Worm (Caenorhabditis elegans): Measurements from ENCODE around the gene bath-23.

The bath-23 gene

ce11 chrII:3347940-3348610 lies 23.0 kb upstream of the bath-23 start, which contains the start of the genes F14D2.14 and bath-29:
Gene F14D2.14, minus strand, starts transcription at chrII:3347990.
Gene bath-29, plus strand, starts transcription at chrII:3348560.
- TF ChIP-seq pha-4 (tag; optimal IDR thresholded peaks at IDR 0.05) (no peak), nhr-2 (tag; optimal IDR thresholded peaks at IDR 0.05) (no peak), elt-1 (tag; optimal IDR thresholded peaks at IDR 0.05; ENCODE audit: borderline replicate concordance, insufficient read depth) (no peak), lin-32 (GFP tag; optimal IDR thresholded peaks at IDR 0.05) (no peak), ceh-39 (tag; optimal IDR thresholded peaks at IDR 0.05) (no peak)

ce11 chrII:3349820-3350291 lies 21.3 kb upstream of the bath-23 start, which contains the start of gene F14D2.8:
Gene F14D2.8, minus strand, starts transcription at chrII:3349870.
- no peak for TF ChIP-seq ces-1 (GFP tag; optimal IDR thresholded peaks at IDR 0.05)
- TF ChIP-seq unc-62 (GFP tag; optimal IDR thresholded peaks at IDR 0.05), result no peak
- TF ChIP-seq ztf-11 (tag; optimal IDR thresholded peaks at IDR 0.05), result no peak
- no peak for TF ChIP-seq nhr-76 (tag; optimal IDR thresholded peaks at IDR 0.05)
- TF ChIP-seq pha-4 (tag; optimal IDR thresholded peaks at IDR 0.05), result no peak
- TF ChIP-seq sptf-1 (tag; optimal IDR thresholded peaks at IDR 0.05), result no peak
- TF ChIP-seq hlh-1 (tag; optimal IDR thresholded peaks at IDR 0.05), result no peak
- TF ChIP-seq zip-8 (tag; optimal IDR thresholded peaks at IDR 0.05), result no peak
- TF ChIP-seq mls-2 (tag; optimal IDR thresholded peaks at IDR 0.05), result no peak
- TF ChIP-seq blmp-1 (tag; optimal IDR thresholded peaks at IDR 0.05), result no peak
- no peak for TF ChIP-seq unc-39 (tag; optimal IDR thresholded peaks at IDR 0.05)

- no peak for TF ChIP-seq cnd-1 (tag; optimal IDR thresholded peaks at IDR 0.05)
- TF ChIP-seq ztf-11 (tag; optimal IDR thresholded peaks at IDR 0.05), result no peak
- no peak for TF ChIP-seq nhr-2 (tag; optimal IDR thresholded peaks at IDR 0.05)
- no peak for TF ChIP-seq mls-2 (tag; optimal IDR thresholded peaks at IDR 0.05)
- no peak for TF ChIP-seq drap-1 (GFP tag; optimal IDR thresholded peaks at IDR 0.05)
- no peak for TF ChIP-seq sem-2 (GFP tag; optimal IDR thresholded peaks at IDR 0.05)
- no peak for TF ChIP-seq snpc-4 (tag; optimal IDR thresholded peaks at IDR 0.05)
- no peak for TF ChIP-seq nhr-12 (tag; optimal IDR thresholded peaks at IDR 0.05)
- TF ChIP-seq unc-62 (GFP tag; optimal IDR thresholded peaks at IDR 0.05), result no peak
- TF ChIP-seq nhr-28 (tag; optimal IDR thresholded peaks at IDR 0.05), result no peak
- TF ChIP-seq ceh-83 (GFP tag; optimal IDR thresholded peaks at IDR 0.05), result no peak
- no peak for TF ChIP-seq nhr-76 (tag; optimal IDR thresholded peaks at IDR 0.05)
- TF ChIP-seq nhr-237 (tag; optimal IDR thresholded peaks at IDR 0.05), result no peak
- TF ChIP-seq ces-1 (GFP tag; optimal IDR thresholded peaks at IDR 0.05), result no peak
- TF ChIP-seq unc-120 (tag; optimal IDR thresholded peaks at IDR 0.05; ENCODE audit: poor library complexity, severe bottlenecking), result no peak
- no peak for TF ChIP-seq unc-39 (tag; optimal IDR thresholded peaks at IDR 0.05)
- no peak for TF ChIP-seq sptf-1 (tag; optimal IDR thresholded peaks at IDR 0.05)
- TF ChIP-seq zip-8 (tag; optimal IDR thresholded peaks at IDR 0.05), result no peak
- no peak for TF ChIP-seq lin-32 (GFP tag; optimal IDR thresholded peaks at IDR 0.05)
These were observed 12.3 kb upstream of the bath-23 start, which contains the start of the genes lido-14 and bath-27 for ce11 chrII:3358834-3359233. Gene lido-14, plus strand, starts transcription at chrII:3359134. Gene bath-27, plus strand, starts transcription at chrII:3359139.

ce11 chrII:3367100-3367499 lies 4.0 kb upstream of the bath-23 start, which contains the start of gene Y49F6C.6:
Gene Y49F6C.6, minus strand, starts transcription at chrII:3367200.
- TF ChIP-seq lin-32 (GFP tag; optimal IDR thresholded peaks at IDR 0.05) (no peak), nhr-28 (tag; optimal IDR thresholded peaks at IDR 0.05) (no peak), mep-1 (tag; optimal IDR thresholded peaks at IDR 0.05) (no peak), pha-4 (tag; optimal IDR thresholded peaks at IDR 0.05) (no peak), elt-3 (tag; optimal IDR thresholded peaks at IDR 0.05) (no peak), cnd-1 (tag; optimal IDR thresholded peaks at IDR 0.05) (no peak), tbx-8 (GFP tag; optimal IDR thresholded peaks at IDR 0.05) (no peak), snpc-4 (tag; optimal IDR thresholded peaks at IDR 0.05) (no peak), mls-2 (tag; optimal IDR thresholded peaks at IDR 0.05) (no peak), ceh-43 (GFP tag; optimal IDR thresholded peaks at IDR 0.05) (no peak), lsy-2 (tag; optimal IDR thresholded peaks at IDR 0.05) (no peak)

- TF ChIP-seq snpc-4 (tag; optimal IDR thresholded peaks at IDR 0.05), result no peak
- no peak for TF ChIP-seq lsy-2 (tag; optimal IDR thresholded peaks at IDR 0.05)
- no peak for TF ChIP-seq mls-2 (tag; optimal IDR thresholded peaks at IDR 0.05)
- no peak for TF ChIP-seq unc-62 (GFP tag; optimal IDR thresholded peaks at IDR 0.05)
- TF ChIP-seq ceh-43 (GFP tag; optimal IDR thresholded peaks at IDR 0.05), result no peak
- no peak for TF ChIP-seq ceh-39 (tag; optimal IDR thresholded peaks at IDR 0.05)
- no peak for TF ChIP-seq lin-13 (tag; optimal IDR thresholded peaks at IDR 0.05)
- TF ChIP-seq ham-2 (GFP tag; optimal IDR thresholded peaks at IDR 0.05), result no peak
- no peak for TF ChIP-seq nhr-28 (tag; optimal IDR thresholded peaks at IDR 0.05)
- TF ChIP-seq cnd-1 (tag; optimal IDR thresholded peaks at IDR 0.05), result no peak
- no peak for TF ChIP-seq mep-1 (tag; optimal IDR thresholded peaks at IDR 0.05)
- TF ChIP-seq blmp-1 (tag; optimal IDR thresholded peaks at IDR 0.05), result no peak
- TF ChIP-seq pha-4 (tag; optimal IDR thresholded peaks at IDR 0.05), result no peak
- TF ChIP-seq elt-1 (tag; optimal IDR thresholded peaks at IDR 0.05; ENCODE audit: borderline replicate concordance, insufficient read depth), result no peak
- TF ChIP-seq drap-1 (GFP tag; optimal IDR thresholded peaks at IDR 0.05), result no peak
- no peak for TF ChIP-seq hlh-1 (tag; optimal IDR thresholded peaks at IDR 0.05)
- no peak for TF ChIP-seq ztf-11 (tag; optimal IDR thresholded peaks at IDR 0.05)
- TF ChIP-seq M03D4.4 (tag; optimal IDR thresholded peaks at IDR 0.05), result no peak
- TF ChIP-seq zip-8 (tag; optimal IDR thresholded peaks at IDR 0.05), result no peak
These were observed 3.0 kb upstream of the bath-23 start, which contains the start of gene Y49F6C.7 for ce11 chrII:3368097-3368496. Gene Y49F6C.7, minus strand, starts transcription at chrII:3368197.
